Worm (Caenorhabditis elegans) whole organism, midembryonic: ENCODE data around the gene col-36.

Experiments
- T22C8.4 ChIP-seq: fragments of 200-800 bp; sonication (Bioruptor generic); IDR thresholded peaks from 2 replicates; pipeline ENCODE4 v1.3.6; 2022; ENCODE audit warnings: missing genetic modification characterization, missing compliant biosample characterization
- cog-1 ChIP-seq: sonication (generic microtip); optimal IDR thresholded peaks from 2 replicates; lab custom pipeline; 2016; ENCODE audit warnings: missing genetic modification characterization, missing compliant biosample characterization
- flt-1 ChIP-seq: fragments of 200-800 bp; sonication (Bioruptor generic); IDR thresholded peaks from 2 replicates; pipeline ENCODE4 v1.3.6; 2022; ENCODE audit warnings: missing genetic modification characterization, missing compliant biosample characterization
- klf-2 ChIP-seq: fragments of 200-800 bp; sonication (Bioruptor generic); conservative IDR thresholded peaks from 2 replicates; pipeline ENCODE4 v1.3.6; 2022; ENCODE audit warnings: missing genetic modification reagents, missing genetic modification characterization, missing compliant biosample characterization
- med-1 ChIP-seq: sonication (generic microtip); optimal IDR thresholded peaks from 2 replicates; lab custom pipeline; 2017; ENCODE audit warnings: missing genetic modification characterization, mild to moderate bottlenecking, missing compliant biosample characterization, antibody characterized with exemption, missing genetic modification reagents; ENCODE audit not compliant: insufficient read depth
- ref-1 ChIP-seq: fragments of 200-800 bp; sonication (Bioruptor generic); conservative IDR thresholded peaks from 2 replicates; pipeline ENCODE4 v1.3.6; 2022; ENCODE audit warnings: missing genetic modification reagents, missing genetic modification characterization, missing compliant biosample characterization
- tab-1 ChIP-seq: fragments of 200-800 bp; sonication (Bioruptor generic); IDR thresholded peaks from 2 replicates; pipeline ENCODE4 v1.3.6; 2022; ENCODE audit warnings: missing genetic modification characterization, missing compliant biosample characterization
- ztf-23 ChIP-seq: fragments of 200-800 bp; sonication (Bioruptor generic); IDR thresholded peaks from 2 replicates; pipeline ENCODE4 v1.3.6; 2022; ENCODE audit warnings: missing genetic modification reagents, missing genetic modification characterization, missing compliant biosample characterization
- ztf-29 ChIP-seq: fragments of 200-800 bp; sonication (Bioruptor generic); IDR thresholded peaks from 2 replicates; pipeline ENCODE4 v1.3.6; 2022; ENCODE audit warnings: missing genetic modification reagents, missing genetic modification characterization, missing compliant biosample characterization

col-36 gene

DNA sequence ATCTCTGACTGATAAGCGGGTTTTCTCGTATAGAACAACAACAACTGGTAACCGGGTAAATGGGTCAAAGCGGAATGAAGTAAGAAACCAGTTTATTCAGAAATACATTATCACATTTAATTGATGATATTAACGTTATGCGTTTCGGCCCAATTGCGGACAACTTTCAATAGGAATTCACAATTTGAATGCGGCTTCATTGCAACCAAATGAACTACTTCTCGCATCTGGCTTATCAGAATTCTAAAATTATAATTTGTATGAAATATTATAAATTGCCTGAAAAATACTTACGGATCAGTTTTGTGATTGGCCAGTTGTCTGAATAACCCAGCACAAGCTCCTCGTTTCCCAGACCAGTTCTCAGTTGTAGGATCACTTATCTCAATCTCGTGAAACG lies at the start of gene col-36:
Gene col-36 (minus strand): TSS at position 101 of the 400 bp plus-strand sequence.
- TF ChIP-seq ztf-23 (no peak), klf-2 (no peak), tab-1 (GFP tag; lab: Robert Waterston, UW) (no peak), T22C8.4 (GFP tag; lab: Robert Waterston, UW) (no peak), ztf-29 (GFP tag; lab: Robert Waterston, UW) (no peak), cog-1 (tag; lab: Kevin White, UChicago) (no peak), flt-1 (GFP tag; lab: Robert Waterston, UW) (no peak), ref-1 (no peak), med-1 (GFP tag; lab: Kevin White, UChicago) (no peak)

DNA sequence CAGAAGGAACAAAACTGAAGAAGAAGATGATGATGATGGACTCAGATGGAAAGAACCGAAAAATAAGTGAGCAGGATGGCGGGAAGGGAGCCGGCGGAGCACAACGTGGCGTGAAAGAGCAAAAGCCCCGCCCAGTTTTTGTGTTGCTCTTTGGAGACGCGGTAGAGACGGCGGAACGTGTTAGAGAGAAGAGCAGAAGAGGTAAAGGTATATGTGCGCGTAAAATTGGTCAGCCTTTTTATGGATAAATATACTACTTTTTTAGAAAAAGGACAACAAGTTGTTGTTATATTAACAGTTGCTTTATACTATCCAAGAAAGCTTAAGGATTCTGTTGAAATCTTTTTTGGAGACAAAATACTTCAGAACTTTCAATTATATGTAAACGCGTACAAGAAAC lies 48.4 kb upstream of the col-36 start, which contains the start of gene E04F6.10:
Gene E04F6.10 (minus strand): TSS at position 101 of the 400 bp plus-strand sequence.
- no peak for TF ChIP-seq ztf-23
- no peak for TF ChIP-seq T22C8.4 (GFP tag; lab: Robert Waterston, UW)
- TF ChIP-seq klf-2, result no peak
- TF ChIP-seq tab-1 (GFP tag; lab: Robert Waterston, UW), result no peak
- no peak for TF ChIP-seq cog-1 (tag; lab: Kevin White, UChicago)
- TF ChIP-seq med-1 (GFP tag; lab: Kevin White, UChicago), result no peak
- TF ChIP-seq ref-1, result no peak
- no peak for TF ChIP-seq flt-1 (GFP tag; lab: Robert Waterston, UW)
- TF ChIP-seq ztf-29 (GFP tag; lab: Robert Waterston, UW), result no peak

DNA sequence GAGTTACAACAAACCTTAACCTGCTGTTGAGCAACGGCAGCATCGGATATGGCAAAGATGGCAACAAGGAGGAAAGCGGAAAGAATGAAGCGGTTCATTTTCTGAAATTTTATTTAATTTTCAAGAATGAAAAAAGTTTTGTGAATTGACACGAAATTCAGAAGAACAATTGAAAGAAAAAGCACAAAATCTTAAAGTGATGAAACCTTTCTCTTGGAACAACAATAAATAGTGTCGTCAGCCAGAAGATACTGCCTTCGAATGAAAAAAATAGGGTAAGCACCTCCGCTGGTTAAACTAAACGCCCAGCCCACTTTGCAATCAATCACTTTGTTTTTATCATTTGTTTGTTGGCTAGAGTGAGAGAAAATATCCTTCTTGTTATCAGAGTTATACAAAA lies 43.4 kb upstream of the col-36 start, which contains the start of gene E04F6.9:
Gene E04F6.9 (minus strand): TSS at position 101 of the 400 bp plus-strand sequence.
- TF ChIP-seq T22C8.4 (GFP tag; lab: Robert Waterston, UW) (no peak), flt-1 (GFP tag; lab: Robert Waterston, UW) (no peak), tab-1 (GFP tag; lab: Robert Waterston, UW) (no peak), ref-1 (no peak), med-1 (GFP tag; lab: Kevin White, UChicago) (no peak), klf-2 (no peak), ztf-23 (no peak), cog-1 (tag; lab: Kevin White, UChicago) (no peak)

DNA sequence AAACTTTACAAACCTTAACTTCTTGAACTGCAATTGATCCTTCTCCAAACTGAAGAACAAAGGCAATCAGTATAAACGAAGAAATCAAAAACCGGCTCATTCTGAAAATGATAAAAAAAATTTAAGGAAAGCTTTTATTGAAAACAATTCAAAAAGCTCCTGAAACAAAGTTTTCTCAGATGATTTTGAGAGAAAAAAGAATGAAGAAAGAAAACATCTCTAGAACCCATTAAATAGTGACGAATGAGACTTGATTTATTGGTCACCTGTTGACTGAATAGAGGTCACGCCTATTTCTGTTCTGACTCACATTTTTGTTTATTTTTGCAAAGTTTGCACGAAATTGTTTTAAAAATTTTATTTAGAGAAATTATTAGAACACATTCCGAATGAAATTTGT lies 42.7 kb upstream of the col-36 start, which contains the start of gene E04F6.8:
Gene E04F6.8 (minus strand): TSS at position 101 of the 400 bp plus-strand sequence.
- TF ChIP-seq klf-2 (no peak), flt-1 (GFP tag; lab: Robert Waterston, UW) (no peak), ztf-23 (no peak), tab-1 (GFP tag; lab: Robert Waterston, UW) (no peak), T22C8.4 (GFP tag; lab: Robert Waterston, UW) (no peak), ref-1 (no peak), ztf-29 (GFP tag; lab: Robert Waterston, UW) (no peak), med-1 (GFP tag; lab: Kevin White, UChicago) (no peak), cog-1 (tag; lab: Kevin White, UChicago) (no peak)

DNA sequence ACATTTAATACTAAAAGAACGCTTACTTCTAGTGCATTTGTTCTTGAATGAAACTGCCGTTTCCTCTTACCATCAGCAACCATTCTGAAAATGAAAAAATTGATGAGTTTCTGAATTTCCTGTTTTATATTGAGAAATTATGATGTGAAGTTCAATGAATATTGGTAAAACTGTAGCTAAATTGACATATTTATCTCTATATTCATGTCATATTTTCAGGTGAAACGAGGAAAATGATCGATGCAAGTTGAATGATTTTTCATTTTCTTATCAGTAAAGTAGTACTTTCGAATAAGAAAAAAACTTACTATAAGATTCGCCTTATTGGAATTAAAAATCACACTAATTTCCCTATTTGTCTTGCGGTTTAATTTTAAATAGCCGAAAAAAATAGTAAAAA lies 41.6 kb upstream of the col-36 start, which contains the start of gene E04F6.15:
Gene E04F6.15 (minus strand): TSS at position 101 of the 400 bp plus-strand sequence.
- TF ChIP-seq tab-1 (GFP tag; lab: Robert Waterston, UW), result no peak

DNA sequence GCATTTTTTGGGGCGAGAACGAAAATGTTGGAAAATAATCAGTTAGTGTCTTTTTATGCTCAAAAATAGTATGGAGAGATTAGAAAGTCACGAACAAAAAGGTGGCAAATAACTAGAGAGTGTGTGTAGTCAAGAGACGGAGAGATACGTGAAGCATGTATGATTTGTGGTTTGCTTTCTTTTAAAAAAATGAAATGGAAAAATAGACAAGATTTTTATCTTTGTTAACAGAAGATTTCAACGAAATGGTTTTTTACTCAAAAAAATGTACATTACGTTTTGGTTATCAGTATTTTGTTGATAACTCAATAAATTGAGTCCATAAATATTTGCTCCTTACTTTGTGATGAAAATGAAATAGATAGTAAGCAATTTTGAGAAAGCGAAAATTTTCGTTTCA lies 39.6 kb upstream of the col-36 start, which contains the start of gene dhs-7:
Gene dhs-7 (minus strand): TSS at position 277 of the 400 bp plus-strand sequence.
- TF ChIP-seq klf-2 (no peak), tab-1 (GFP tag; lab: Robert Waterston, UW) (no peak)

DNA sequence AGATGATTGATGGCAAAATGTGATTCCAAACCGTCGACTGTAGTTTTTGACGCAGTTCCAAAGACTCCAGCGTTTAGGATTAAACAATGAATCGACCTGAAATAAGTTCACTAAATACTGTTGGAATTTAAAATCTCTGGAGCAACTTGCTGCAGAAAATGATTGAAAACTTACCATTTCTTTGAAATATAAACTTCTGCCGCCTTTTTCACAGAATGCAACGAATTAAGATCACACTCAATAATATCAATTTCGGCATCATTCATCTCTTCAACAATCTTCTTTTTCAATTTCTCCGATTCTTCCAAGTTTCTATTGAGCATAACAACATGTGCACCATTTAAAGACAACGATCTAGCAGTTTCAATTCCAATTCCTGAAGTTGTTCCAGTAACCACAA lies 39.0 kb upstream of the col-36 start:
- TF ChIP-seq med-1 (GFP tag; lab: Kevin White, UChicago), result no peak
- no peak for TF ChIP-seq tab-1 (GFP tag; lab: Robert Waterston, UW)
- no peak for TF ChIP-seq ref-1

DNA sequence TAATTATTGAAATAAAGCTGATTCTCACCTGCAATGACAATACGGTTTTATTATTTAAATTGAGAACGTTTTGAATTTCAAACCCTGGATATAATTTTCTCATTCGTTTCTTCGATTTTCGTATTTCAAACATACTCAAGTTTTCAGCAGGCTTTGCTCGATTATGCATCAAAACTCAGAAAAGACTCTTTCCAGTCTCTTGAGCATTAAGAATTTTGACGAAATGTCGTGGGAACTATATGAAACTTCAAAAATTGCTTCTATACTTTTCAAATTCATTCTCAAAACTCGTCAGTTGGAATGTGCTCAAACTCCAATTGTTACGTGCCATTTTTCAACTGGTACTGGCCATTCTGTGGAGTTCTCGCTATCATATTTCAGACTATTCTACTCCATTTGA lies 36.8 kb upstream of the col-36 start, which contains the start of gene srd-59:
Gene srd-59 (plus strand): TSS at position 301 of the 400 bp plus-strand sequence.
- TF ChIP-seq tab-1 (GFP tag; lab: Robert Waterston, UW) (no peak), med-1 (GFP tag; lab: Kevin White, UChicago) (no peak), klf-2 (no peak), cog-1 (tag; lab: Kevin White, UChicago) (no peak), ztf-23 (no peak), ref-1 (no peak)

DNA sequence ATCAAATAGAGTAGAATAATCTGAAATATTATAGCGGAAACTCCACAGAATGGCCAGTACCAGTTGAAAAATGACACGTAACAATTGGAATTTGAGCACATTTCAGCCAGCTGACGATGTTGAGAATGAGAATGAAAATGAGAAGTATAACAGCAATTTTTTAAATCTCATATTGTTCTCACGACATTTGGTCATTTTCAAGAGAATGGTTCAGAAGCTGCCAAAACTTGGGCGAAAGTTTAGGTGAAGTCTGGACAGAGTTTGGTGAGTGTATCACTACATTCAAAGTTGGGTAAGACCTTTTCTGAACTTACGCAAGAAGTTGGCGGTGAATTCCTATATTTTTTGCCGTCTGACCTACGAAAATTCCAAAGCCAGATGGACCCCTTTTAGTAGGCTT lies 36.3 kb upstream of the col-36 start, which contains the start of gene srd-58:
Gene srd-58 (minus strand): TSS at position 101 of the 400 bp plus-strand sequence.
- TF ChIP-seq ztf-23, result no peak
- no peak for TF ChIP-seq med-1 (GFP tag; lab: Kevin White, UChicago)
- no peak for TF ChIP-seq cog-1 (tag; lab: Kevin White, UChicago)
- TF ChIP-seq ref-1, result no peak
- no peak for TF ChIP-seq flt-1 (GFP tag; lab: Robert Waterston, UW)
- TF ChIP-seq klf-2, result no peak
- TF ChIP-seq T22C8.4 (GFP tag; lab: Robert Waterston, UW), result no peak
- no peak for TF ChIP-seq tab-1 (GFP tag; lab: Robert Waterston, UW)
- no peak for TF ChIP-seq ztf-29 (GFP tag; lab: Robert Waterston, UW)

DNA sequence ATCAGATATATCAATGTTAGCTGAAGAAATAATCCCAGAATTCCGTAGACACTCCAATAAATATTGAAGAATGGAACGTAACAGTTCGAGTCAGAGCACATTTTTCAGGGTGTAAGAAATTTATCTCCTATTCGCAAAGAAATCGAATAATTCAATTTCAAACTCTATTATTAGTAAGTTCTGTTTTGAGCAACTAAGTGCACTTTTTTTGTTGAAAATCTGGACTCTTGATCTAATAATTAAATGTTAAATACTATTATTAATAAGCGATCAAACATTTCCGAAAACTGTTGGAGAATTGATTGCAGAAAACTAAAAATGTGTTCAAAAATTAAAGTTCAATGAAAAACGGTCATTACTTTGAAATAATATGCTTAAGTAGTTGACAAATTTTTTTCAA lies 34.5 kb upstream of the col-36 start, which contains the start of gene srd-56:
Gene srd-56 (minus strand): TSS at position 101 of the 400 bp plus-strand sequence.
- TF ChIP-seq ztf-29 (GFP tag; lab: Robert Waterston, UW) (no peak), med-1 (GFP tag; lab: Kevin White, UChicago) (no peak), ref-1 (no peak), klf-2 (no peak), ztf-23 (no peak), cog-1 (tag; lab: Kevin White, UChicago) (no peak), flt-1 (GFP tag; lab: Robert Waterston, UW) (no peak), tab-1 (GFP tag; lab: Robert Waterston, UW) (no peak), T22C8.4 (GFP tag; lab: Robert Waterston, UW) (no peak)
